Fruit fly (Drosophila melanogaster) whole organism: Measurements from ENCODE around the gene MBD-like.

Experiments
- pan ChIP-seq: fragments of >200 bp; optimal IDR thresholded peaks from 2 replicates; lab custom pipeline; 2017
- psq ChIP-seq: fragments of >200 bp; optimal IDR thresholded peaks from 2 replicates; lab custom pipeline; 2017

DNA sequence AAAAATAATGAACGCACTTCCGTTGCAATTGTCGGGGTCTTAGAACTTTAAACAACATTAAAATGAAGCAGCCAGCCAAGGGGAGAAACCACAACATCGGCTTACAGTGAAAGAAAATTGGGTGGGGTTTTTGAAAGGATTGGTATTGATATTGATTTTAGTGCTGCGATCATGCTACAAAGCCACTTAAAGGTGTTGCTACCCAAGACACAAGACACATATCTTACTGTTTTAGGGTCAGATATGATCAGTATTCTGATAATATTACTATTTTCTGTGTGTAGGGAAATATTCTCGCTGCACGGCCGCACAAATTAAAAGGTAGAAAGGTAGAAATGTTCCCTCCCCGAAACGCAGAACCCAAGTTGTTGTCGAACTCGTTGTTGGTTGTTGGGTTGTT, 45.5 kb downstream of the MBD-like start:
- no peak for TF ChIP-seq pan (lab: Kevin White, UChicago)
- TF ChIP-seq psq (lab: Kevin White, UChicago) = no peak
